Worm (Caenorhabditis elegans) whole organism, young adult: ENCODE results near the gene K08B12.3.

Source experiments
- B0019.2 ChIP-seq: fragments of 200-800 bp; sonication (Bioruptor generic); conservative IDR thresholded peaks from 2 replicates; pipeline ENCODE4 v1.3.6; 2022; ENCODE audit warnings: missing genetic modification reagents, missing genetic modification characterization, missing compliant biosample characterization
- C06A6.2 ChIP-seq: fragments of 200-800 bp; sonication (Bioruptor generic); conservative IDR thresholded peaks from 2 replicates; pipeline ENCODE4 v1.3.6; 2022; ENCODE audit warnings: missing genetic modification characterization, missing compliant biosample characterization
- C17E4.6 ChIP-seq: fragments of 200-800 bp; sonication (Bioruptor generic); IDR thresholded peaks from 2 replicates; pipeline ENCODE4 v1.3.6; 2022; ENCODE audit warnings: missing genetic modification reagents, missing genetic modification characterization, missing compliant biosample characterization
- F33H1.4 ChIP-seq: fragments of 200-800 bp; sonication (Bioruptor generic); IDR thresholded peaks from 2 replicates; pipeline ENCODE4 v1.3.6; 2022; ENCODE audit warnings: missing genetic modification reagents, missing genetic modification characterization, missing compliant biosample characterization
- F39B2.1 ChIP-seq: fragments of 200-800 bp; sonication (Bioruptor generic); IDR thresholded peaks from 2 replicates; pipeline ENCODE4 v1.3.6; 2022; ENCODE audit warnings: missing genetic modification reagents, missing genetic modification characterization, missing compliant biosample characterization
- F57A8.1 ChIP-seq: fragments of 200-800 bp; sonication (Bioruptor generic); optimal IDR thresholded peaks from 2 replicates; lab custom pipeline; 2018; ENCODE audit warnings: mild to moderate bottlenecking, missing genetic modification characterization, moderate library complexity, missing compliant biosample characterization
- F57C9.4 ChIP-seq: sonication (generic microtip); optimal IDR thresholded peaks from 2 replicates; lab custom pipeline; 2017; ENCODE audit warnings: mild to moderate bottlenecking, missing genetic modification characterization, missing compliant biosample characterization
- T07F8.4 ChIP-seq: sonication (generic microtip); optimal IDR thresholded peaks from 2 replicates; lab custom pipeline; 2016; ENCODE audit warnings: mild to moderate bottlenecking, missing genetic modification characterization, moderate library complexity, missing compliant biosample characterization
- Y53F4B.3 ChIP-seq: fragments of 200-800 bp; sonication (Bioruptor generic); IDR thresholded peaks from 2 replicates; pipeline ENCODE4 v1.3.6; 2022; ENCODE audit warnings: missing genetic modification reagents, missing genetic modification characterization, missing compliant biosample characterization
- Y67H2A.10 ChIP-seq: fragments of 200-800 bp; sonication (Bioruptor generic); conservative IDR thresholded peaks from 2 replicates; pipeline ENCODE4 v1.3.6; 2022; ENCODE audit warnings: missing genetic modification reagents, missing genetic modification characterization, missing compliant biosample characterization
- Y79H2A.3 ChIP-seq: fragments of 200-800 bp; sonication (Bioruptor generic); conservative IDR thresholded peaks from 2 replicates; pipeline ENCODE4 v1.3.6; 2022; ENCODE audit warnings: missing genetic modification reagents, missing genetic modification characterization, missing compliant biosample characterization
- ZK185.1 ChIP-seq: sonication (generic microtip); optimal IDR thresholded peaks from 2 replicates; lab custom pipeline; 2016; ENCODE audit warnings: mild to moderate bottlenecking, missing genetic modification characterization, missing compliant biosample characterization; ENCODE audit not compliant: poor library complexity, severe bottlenecking
- akir-1 ChIP-seq: fragments of 200-800 bp; sonication (Bioruptor generic); optimal IDR thresholded peaks from 2 replicates; lab custom pipeline; 2018; ENCODE audit warnings: mild to moderate bottlenecking, missing genetic modification characterization, moderate library complexity, missing compliant biosample characterization
- ama-1 ChIP-seq, 3 experiments: fragments of 150-350 bp in 1 of 3; sonication (generic microtip) in 2 of 3; optimal IDR thresholded peaks; 2 replicates each; lab custom pipeline; 2014 to 2018; ENCODE audit warnings: missing biosample characterization in 2 of 3, missing genetic modification characterization in 2 of 3, missing genetic modification reagents in 2 of 3
- atf-7 ChIP-seq: sonication (generic microtip); optimal IDR thresholded peaks from 2 replicates; lab custom pipeline; 2017; ENCODE audit warnings: mild to moderate bottlenecking, missing genetic modification characterization, missing compliant biosample characterization
- athp-1 ChIP-seq: sonication (generic microtip); optimal IDR thresholded peaks from 2 replicates; lab custom pipeline; 2017; ENCODE audit warnings: mild to moderate bottlenecking, missing genetic modification characterization, missing compliant biosample characterization
- attf-5 ChIP-seq: fragments of 200-800 bp; sonication (Bioruptor generic); optimal IDR thresholded peaks from 2 replicates; lab custom pipeline; 2018; ENCODE audit warnings: mild to moderate bottlenecking, missing genetic modification characterization, missing compliant biosample characterization
- cebp-1 ChIP-seq, 2 experiments: fragments of 200-800 bp in 1 of 2; sonication (Bioruptor generic) in 1 of 2; sonication (generic microtip) in 1 of 2; IDR thresholded peaks in 1 of 2; optimal IDR thresholded peaks in 1 of 2; 2 replicates each; pipeline versions ENCODE4 v1.3.6 to Lab custom; 2017 to 2022; ENCODE audit warnings: missing compliant biosample characterization in 2 of 2, missing genetic modification characterization in 2 of 2, mild to moderate bottlenecking in 1 of 2, missing genetic modification reagents in 1 of 2, moderate library complexity in 1 of 2
- ceh-91 ChIP-seq: fragments of 200-800 bp; sonication (Bioruptor generic); IDR thresholded peaks from 2 replicates; pipeline ENCODE4 v1.3.6; 2022; ENCODE audit warnings: missing genetic modification reagents, missing genetic modification characterization, missing compliant biosample characterization
- dox-1 ChIP-seq: fragments of 200-800 bp; sonication (Bioruptor generic); IDR thresholded peaks from 2 replicates; pipeline ENCODE4 v1.3.6; 2022; ENCODE audit warnings: missing genetic modification reagents, missing genetic modification characterization, missing compliant biosample characterization
- ets-4 ChIP-seq: fragments of 200-800 bp; sonication (Bioruptor generic); optimal IDR thresholded peaks from 2 replicates; lab custom pipeline; 2018; ENCODE audit warnings: mild to moderate bottlenecking, missing genetic modification characterization, missing compliant biosample characterization
- hmg-1.2 ChIP-seq: fragments of 200-800 bp; sonication (Bioruptor generic); IDR thresholded peaks from 2 replicates; pipeline ENCODE4 v1.3.6; 2022; ENCODE audit warnings: missing genetic modification reagents, missing genetic modification characterization, missing compliant biosample characterization
- hrde-1 ChIP-seq: sonication (generic microtip); optimal IDR thresholded peaks from 2 replicates; lab custom pipeline; 2016; ENCODE audit warnings: missing genetic modification characterization, mild to moderate bottlenecking, missing compliant biosample characterization, moderate library complexity, missing genotype, missing genetic modification reagents, borderline replicate concordance
- let-607 ChIP-seq, 2 experiments: fragments of 200-800 bp in 1 of 2; sonication (Bioruptor generic) in 1 of 2; sonication (generic microtip) in 1 of 2; optimal IDR thresholded peaks; 2 replicates each; lab custom pipeline; 2016 to 2018; ENCODE audit warnings: mild to moderate bottlenecking in 2 of 2, missing compliant biosample characterization in 2 of 2, missing genetic modification characterization in 2 of 2, moderate library complexity in 2 of 2, missing genotype in 1 of 2
- lin-40 ChIP-seq: sonication (generic microtip); optimal IDR thresholded peaks from 2 replicates; lab custom pipeline; 2016; ENCODE audit warnings: missing genetic modification characterization, mild to moderate bottlenecking, missing compliant biosample characterization, missing genotype, missing genetic modification reagents
- lir-1 ChIP-seq: fragments of 200-800 bp; sonication (Bioruptor generic); conservative IDR thresholded peaks from 2 replicates; pipeline ENCODE4 v1.3.6; 2022; ENCODE audit warnings: missing genetic modification reagents, missing genetic modification characterization, missing compliant biosample characterization
- lsl-1 ChIP-seq: fragments of 200-800 bp; sonication (Bioruptor generic); optimal IDR thresholded peaks from 2 replicates; lab custom pipeline; 2018; ENCODE audit warnings: mild to moderate bottlenecking, missing genetic modification characterization, moderate library complexity, missing compliant biosample characterization
- madf-10 ChIP-seq: sonication (generic microtip); optimal IDR thresholded peaks from 2 replicates; lab custom pipeline; 2016; ENCODE audit warnings: mild to moderate bottlenecking, missing genetic modification characterization, missing compliant biosample characterization
- madf-3 ChIP-seq: fragments of 200-800 bp; sonication (Bioruptor generic); IDR thresholded peaks from 2 replicates; pipeline ENCODE4 v1.3.6; 2022; ENCODE audit warnings: missing genetic modification reagents, missing genetic modification characterization, missing compliant biosample characterization
- madf-6 ChIP-seq: fragments of 200-800 bp; sonication (Bioruptor generic); IDR thresholded peaks from 2 replicates; pipeline ENCODE4 v1.3.6; 2022; ENCODE audit warnings: missing genetic modification reagents, missing genetic modification characterization, missing compliant biosample characterization
- madf-8 ChIP-seq: fragments of 200-800 bp; sonication (Bioruptor generic); conservative IDR thresholded peaks from 2 replicates; pipeline ENCODE4 v1.3.6; 2022; ENCODE audit warnings: missing genetic modification reagents, missing genetic modification characterization, missing compliant biosample characterization
- mel-28 ChIP-seq: sonication (generic microtip); optimal IDR thresholded peaks from 2 replicates; lab custom pipeline; 2016; ENCODE audit warnings: borderline replicate concordance, mild to moderate bottlenecking, missing genetic modification characterization, missing compliant biosample characterization
- nfya-1 ChIP-seq: sonication (generic microtip); optimal IDR thresholded peaks from 2 replicates; lab custom pipeline; 2017; ENCODE audit warnings: antibody characterized with exemption, missing compliant biosample characterization, missing genetic modification characterization, borderline replicate concordance; ENCODE audit not compliant: insufficient read depth
- nfyb-1 ChIP-seq: fragments of 200-800 bp; sonication (Bioruptor generic); IDR thresholded peaks from 2 replicates; pipeline ENCODE4 v1.3.6; 2022; ENCODE audit warnings: missing genetic modification reagents, missing genetic modification characterization, missing compliant biosample characterization
- nhr-80 ChIP-seq: sonication (generic microtip); optimal IDR thresholded peaks from 2 replicates; lab custom pipeline; 2016; ENCODE audit warnings: missing genetic modification characterization, missing compliant biosample characterization
- nhr-90 ChIP-seq: sonication (generic microtip); optimal IDR thresholded peaks from 2 replicates; lab custom pipeline; 2016; ENCODE audit warnings: missing genotype, mild to moderate bottlenecking, missing genetic modification characterization, missing compliant biosample characterization
- pbrm-1 ChIP-seq: fragments of 200-800 bp; sonication (Bioruptor generic); IDR thresholded peaks from 2 replicates; pipeline ENCODE4 v1.3.6; 2022; ENCODE audit warnings: missing genetic modification reagents, missing genetic modification characterization, missing compliant biosample characterization
- rcor-1 ChIP-seq: fragments of 200-800 bp; sonication (Bioruptor generic); IDR thresholded peaks from 2 replicates; pipeline ENCODE4 v1.3.6; 2022; ENCODE audit warnings: missing genetic modification reagents, missing genetic modification characterization, missing compliant biosample characterization
- rpc-1 ChIP-seq, 2 experiments: fragments of 150-350 bp in 1 of 2; sonication (generic microtip) in 1 of 2; optimal IDR thresholded peaks; 2 replicates each; lab custom pipeline; 2014 to 2018; ENCODE audit warnings: missing biosample characterization in 1 of 2, missing genetic modification characterization in 1 of 2, missing genetic modification reagents in 1 of 2, missing genotype in 1 of 2
- sea-2 ChIP-seq: fragments of 200-800 bp; sonication (Bioruptor generic); IDR thresholded peaks from 2 replicates; pipeline ENCODE4 v1.3.6; 2022; ENCODE audit warnings: missing genetic modification characterization, missing compliant biosample characterization
- tbp1 ChIP-seq: fragments of 200-800 bp; sonication (Bioruptor generic); optimal IDR thresholded peaks from 2 replicates; lab custom pipeline; 2018; ENCODE audit warnings: mild to moderate bottlenecking, missing genetic modification characterization, missing compliant biosample characterization
- ztf-22 ChIP-seq: fragments of 200-800 bp; sonication (Bioruptor generic); optimal IDR thresholded peaks from 2 replicates; lab custom pipeline; 2018; ENCODE audit warnings: mild to moderate bottlenecking, missing genetic modification characterization, moderate library complexity, missing compliant biosample characterization
- ztf-25 ChIP-seq: fragments of 200-800 bp; sonication (Bioruptor generic); IDR thresholded peaks from 2 replicates; pipeline ENCODE4 v1.3.6; 2022; ENCODE audit warnings: missing genetic modification reagents, missing genetic modification characterization, missing compliant biosample characterization
- ztf-28 ChIP-seq: fragments of 200-800 bp; sonication (Bioruptor generic); IDR thresholded peaks from 2 replicates; pipeline ENCODE4 v1.3.6; 2022; ENCODE audit warnings: missing genetic modification reagents, missing genetic modification characterization, missing compliant biosample characterization
- ztf-3 ChIP-seq: fragments of 200-800 bp; sonication (Bioruptor generic); optimal IDR thresholded peaks from 2 replicates; lab custom pipeline; 2018; ENCODE audit warnings: mild to moderate bottlenecking, missing genetic modification characterization, missing compliant biosample characterization
- ztf-6 ChIP-seq: fragments of 200-800 bp; sonication (Bioruptor generic); IDR thresholded peaks from 2 replicates; pipeline ENCODE4 v1.3.6; 2022; ENCODE audit warnings: missing genetic modification reagents, missing genetic modification characterization, missing compliant biosample characterization

Gene K08B12.3

DNA sequence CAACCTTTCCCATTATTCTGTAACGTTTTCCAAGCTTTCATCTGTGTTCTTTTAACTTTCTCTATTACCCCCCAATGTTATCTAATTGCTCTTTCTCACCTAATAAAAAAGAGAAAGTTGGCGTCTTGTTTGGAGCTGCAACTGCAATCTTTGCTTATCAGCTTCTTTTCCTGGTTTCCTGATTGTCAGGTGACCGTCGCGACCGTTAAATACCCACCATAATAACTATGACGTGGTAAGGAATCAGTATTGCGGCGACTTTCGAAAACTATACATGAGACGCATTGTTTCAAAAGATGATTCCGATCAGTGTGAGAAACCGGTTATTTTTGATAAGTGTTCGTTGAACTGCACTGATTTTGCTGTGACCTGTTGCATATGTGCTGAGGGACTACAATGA lies 40.2 kb downstream of the K08B12.3 start:
- TF ChIP-seq ztf-22, result peak; percentile 49
- TF ChIP-seq akir-1 (GFP tag; lab: Kevin White, UChicago), result no peak
- no peak for TF ChIP-seq C17E4.6 (GFP tag; lab: Robert Waterston, UW)
- TF ChIP-seq tbp1 (GFP tag; lab: Kevin White, UChicago), result peak; percentile 24
- no peak for TF ChIP-seq madf-3 (GFP tag; lab: Robert Waterston, UW)
- 0 out of 2 replicates have a peak, but pooled peaks have one; percentile 14 for TF ChIP-seq hmg-1.2
- peak; percentile 54; the same call in 1 of the 2 replicates for TF ChIP-seq dox-1
- peak; percentile 93 for TF ChIP-seq nhr-80 (tag; lab: Kevin White, UChicago)
- no peak for TF ChIP-seq pbrm-1 (GFP tag; lab: Robert Waterston, UW)
- TF ChIP-seq ceh-91 (GFP tag; lab: Robert Waterston, UW), result no peak
- peak; percentile 63 for TF ChIP-seq ets-4
- peak; percentile 49; the same call in 1 of the 2 replicates for TF ChIP-seq nfyb-1
- no peak for TF ChIP-seq lsl-1 (GFP tag; lab: Kevin White, UChicago)
- TF ChIP-seq cebp-1 (GFP tag; IDR thresholded peaks at IDR 0.05; lab: Robert Waterston, UW), result no peak
- TF ChIP-seq cebp-1 (tag; optimal IDR thresholded peaks at IDR 0.05; lab: Kevin White, UChicago), result peak; percentile 57
- peak in 1 of 2 experiments; percentile 17 for TF ChIP-seq let-607 (tag; optimal IDR thresholded peaks at IDR 0.05; lab: Kevin White, UChicago)
- TF ChIP-seq nhr-90 (tag; lab: Kevin White, UChicago), result peak; percentile 34
- TF ChIP-seq B0019.2 (GFP tag; lab: Robert Waterston, UW), result no peak
- no peak for TF ChIP-seq Y53F4B.3 (GFP tag; lab: Robert Waterston, UW)
- no peak for TF ChIP-seq rcor-1 (GFP tag; lab: Robert Waterston, UW)
- no peak for TF ChIP-seq hrde-1 (tag; lab: Kevin White, UChicago)
- TF ChIP-seq atf-7 (tag; lab: Kevin White, UChicago), result peak; percentile 37
- no peak for TF ChIP-seq rpc-1 (optimal IDR thresholded peaks at IDR 0.05; lab: Kevin White, UChicago)
- no peak for TF ChIP-seq rpc-1 (tag; optimal IDR thresholded peaks at IDR 0.05; lab: Kevin White, UChicago)

DNA sequence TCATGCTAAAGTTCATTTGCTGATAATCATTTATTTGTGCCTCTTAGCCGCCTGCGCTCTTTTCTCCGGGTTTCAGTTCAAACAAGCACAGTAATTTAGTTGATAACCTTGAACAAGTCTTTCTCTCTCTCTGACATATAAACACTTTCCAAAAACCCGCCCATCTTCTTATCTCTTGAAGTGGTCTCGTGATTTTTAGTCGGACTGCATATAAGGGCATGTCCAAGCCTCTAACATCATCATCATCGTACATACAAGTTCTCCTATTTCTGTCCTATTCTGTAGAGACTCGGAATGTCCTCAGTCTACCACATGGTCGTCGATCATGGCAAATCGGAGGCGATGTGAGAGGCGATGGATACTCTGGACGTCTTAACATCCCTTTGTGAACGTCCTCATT lies 41.2 kb downstream of the K08B12.3 start, which contains the start of gene F31F7.1:
Gene F31F7.1, plus strand, starts transcription at position 235 of the 400 bp plus-strand sequence.
- no peak for TF ChIP-seq Y67H2A.10 (GFP tag; lab: Robert Waterston, UW)
- peak; percentile 46 for TF ChIP-seq atf-7 (tag; lab: Kevin White, UChicago)
- TF ChIP-seq C06A6.2 (GFP tag; lab: Robert Waterston, UW), result no peak
- peak; percentile 77 for TF ChIP-seq ama-1 (optimal IDR thresholded peaks at IDR 0.05; lab: Kevin White, UChicago)
- TF ChIP-seq ama-1 (GFP tag; optimal IDR thresholded peaks at IDR 0.05; lab: Kevin White, UChicago), result no peak
- no peak for TF ChIP-seq attf-5 (GFP tag; lab: Kevin White, UChicago)
- TF ChIP-seq let-607 (tag; optimal IDR thresholded peaks at IDR 0.05; lab: Kevin White, UChicago), result peak in 1 of 2 experiments; percentile 20
- no peak for TF ChIP-seq Y53F4B.3 (GFP tag; lab: Robert Waterston, UW)
- no peak for TF ChIP-seq F57A8.1
- TF ChIP-seq madf-10 (tag; lab: Kevin White, UChicago), result peak; percentile 49
- no peak for TF ChIP-seq ztf-25 (GFP tag; lab: Robert Waterston, UW)
- TF ChIP-seq madf-6 (GFP tag; lab: Robert Waterston, UW), result no peak
- TF ChIP-seq ztf-28, result no peak
- no peak for TF ChIP-seq ztf-6
- TF ChIP-seq T07F8.4 (tag; lab: Kevin White, UChicago), result no peak
- no peak for TF ChIP-seq sea-2 (GFP tag; lab: Robert Waterston, UW)
- peak; percentile 36 for TF ChIP-seq ZK185.1
- no peak for TF ChIP-seq F39B2.1
- no peak for TF ChIP-seq athp-1 (tag; lab: Kevin White, UChicago)
- no peak for TF ChIP-seq Y79H2A.3 (GFP tag; lab: Robert Waterston, UW)
- no peak for TF ChIP-seq madf-8 (GFP tag; lab: Robert Waterston, UW)
- TF ChIP-seq F33H1.4 (GFP tag; lab: Robert Waterston, UW), result no peak
- TF ChIP-seq F57C9.4 (tag; lab: Kevin White, UChicago), result no peak
- no peak for TF ChIP-seq nfya-1 (tag; lab: Kevin White, UChicago)
- no peak for TF ChIP-seq mel-28 (tag; lab: Kevin White, UChicago)
- no peak for TF ChIP-seq ztf-3 (GFP tag; lab: Kevin White, UChicago)
- TF ChIP-seq lin-40 (tag; lab: Kevin White, UChicago), result peak; percentile 30
- no peak for TF ChIP-seq lir-1 (GFP tag; lab: Robert Waterston, UW)
